Worm (Caenorhabditis elegans) whole organism, L3 larva: ENCODE measurements around the gene acr-24.

ENCODE experiments used
- R02D3.7 ChIP-seq: fragments of 150-350 bp; optimal IDR thresholded peaks from 2 replicates; lab custom pipeline; 2014; ENCODE audit warnings: missing biosample characterization, missing genetic modification characterization
- aly-2 ChIP-seq: fragments of 150-350 bp; optimal IDR thresholded peaks from 2 replicates; lab custom pipeline; 2014; ENCODE audit warnings: missing biosample characterization, missing genetic modification characterization
- ceh-16 ChIP-seq: sonication (generic microtip); optimal IDR thresholded peaks from 2 replicates; lab custom pipeline; 2017; ENCODE audit warnings: missing biosample characterization, missing genetic modification characterization
- ceh-28 ChIP-seq: fragments of 150-350 bp; optimal IDR thresholded peaks from 2 replicates; lab custom pipeline; 2014; ENCODE audit warnings: missing biosample characterization, missing genetic modification reagents, missing genetic modification characterization
- ceh-9 ChIP-seq: sonication (generic microtip); optimal IDR thresholded peaks from 2 replicates; lab custom pipeline; 2018; ENCODE audit warnings: missing biosample characterization, missing genetic modification characterization
- daf-12 ChIP-seq: fragments of 150-350 bp; optimal IDR thresholded peaks from 2 replicates; lab custom pipeline; 2014; ENCODE audit warnings: missing biosample characterization, missing genetic modification reagents, missing genetic modification characterization
- egl-5 ChIP-seq: fragments of 150-350 bp; optimal IDR thresholded peaks from 2 replicates; lab custom pipeline; 2017; ENCODE audit warnings: missing biosample characterization, missing genetic modification reagents, missing genetic modification characterization, inconsistent platforms
- elt-1 ChIP-seq: fragments of 150-350 bp; optimal IDR thresholded peaks from 2 replicates; lab custom pipeline; 2014; ENCODE audit warnings: missing biosample characterization, missing genetic modification characterization
- elt-2 ChIP-seq: sonication (generic microtip); optimal IDR thresholded peaks from 2 replicates; lab custom pipeline; 2016; ENCODE audit warnings: missing genetic modification reagents, mild to moderate bottlenecking, missing genetic modification characterization, missing compliant biosample characterization
- elt-3 ChIP-seq, 3 experiments: fragments of 150-350 bp in 1 of 3; sonication (generic microtip) in 2 of 3; optimal IDR thresholded peaks; 2 replicates in 2 of 3; 4 replicates in 1 of 3; lab custom pipeline; 2014 to 2017; ENCODE audit warnings: missing biosample characterization in 3 of 3, missing genetic modification characterization in 3 of 3
- fkh-10 ChIP-seq: sonication (generic microtip); optimal IDR thresholded peaks from 2 replicates; lab custom pipeline; 2017; ENCODE audit warnings: missing biosample characterization, missing genetic modification reagents, missing genetic modification characterization
- fkh-2 ChIP-seq: fragments of 150-350 bp; optimal IDR thresholded peaks from 2 replicates; lab custom pipeline; 2014; ENCODE audit warnings: missing biosample characterization, missing genetic modification reagents, missing genetic modification characterization
- hmg-11 ChIP-seq: sonication (generic microtip); optimal IDR thresholded peaks from 2 replicates; lab custom pipeline; 2016; ENCODE audit warnings: missing genetic modification characterization, missing compliant biosample characterization
- jun-1 ChIP-seq: fragments of 150-350 bp; optimal IDR thresholded peaks from 2 replicates; lab custom pipeline; 2014; ENCODE audit warnings: missing biosample characterization, missing genetic modification reagents, missing genetic modification characterization
- lin-15B ChIP-seq: fragments of 150-350 bp; optimal IDR thresholded peaks from 2 replicates; lab custom pipeline; 2014; ENCODE audit warnings: missing biosample characterization, missing genetic modification characterization
- lin-39 ChIP-seq: fragments of 150-350 bp; optimal IDR thresholded peaks from 2 replicates; lab custom pipeline; 2018; ENCODE audit warnings: missing biosample characterization, missing genetic modification reagents, missing genetic modification characterization
- lsy-12 ChIP-seq: sonication (generic microtip); optimal IDR thresholded peaks from 2 replicates; lab custom pipeline; 2016; ENCODE audit warnings: mild to moderate bottlenecking, missing genetic modification characterization, missing compliant biosample characterization
- mdl-1 ChIP-seq: fragments of 150-350 bp; optimal IDR thresholded peaks from 2 replicates; lab custom pipeline; 2014; ENCODE audit warnings: missing biosample characterization, missing genetic modification characterization
- nfya-1 ChIP-seq: sonication (generic microtip); optimal IDR thresholded peaks from 2 replicates; lab custom pipeline; 2017; ENCODE audit warnings: missing genetic modification characterization, mild to moderate bottlenecking, missing compliant biosample characterization, antibody characterized with exemption, moderate library complexity; ENCODE audit not compliant: insufficient read depth
- nhr-11 ChIP-seq: fragments of 150-350 bp; optimal IDR thresholded peaks from 2 replicates; lab custom pipeline; 2014; ENCODE audit warnings: missing biosample characterization, missing genetic modification characterization
- nhr-12 ChIP-seq: fragments of 150-350 bp; optimal IDR thresholded peaks from 2 replicates; lab custom pipeline; 2014; ENCODE audit warnings: missing biosample characterization, missing genetic modification characterization
- nhr-237 ChIP-seq: fragments of 150-350 bp; optimal IDR thresholded peaks from 2 replicates; lab custom pipeline; 2014; ENCODE audit warnings: missing biosample characterization, missing genetic modification characterization
- nhr-25 ChIP-seq: sonication (generic microtip); optimal IDR thresholded peaks from 2 replicates; lab custom pipeline; 2017; ENCODE audit warnings: missing biosample characterization, missing genetic modification characterization
- nhr-28 ChIP-seq: fragments of 150-350 bp; optimal IDR thresholded peaks from 2 replicates; lab custom pipeline; 2014; ENCODE audit warnings: missing biosample characterization, missing genetic modification characterization
- nhr-67 ChIP-seq: fragments of 150-350 bp; optimal IDR thresholded peaks from 2 replicates; lab custom pipeline; 2014; ENCODE audit warnings: missing biosample characterization, missing genetic modification characterization
- nhr-76 ChIP-seq: fragments of 150-350 bp; sonication (generic microtip); optimal IDR thresholded peaks from 5 replicates; lab custom pipeline; 2014; ENCODE audit warnings: missing biosample characterization, missing genetic modification characterization
- pqm-1 ChIP-seq: fragments of 150-350 bp; optimal IDR thresholded peaks from 2 replicates; lab custom pipeline; 2017; ENCODE audit warnings: missing biosample characterization, missing genetic modification characterization, inconsistent platforms
- sea-2 ChIP-seq: fragments of 150-350 bp; sonication (generic microtip); optimal IDR thresholded peaks from 4 replicates; lab custom pipeline; 2014; ENCODE audit warnings: missing biosample characterization, missing genetic modification reagents, missing genetic modification characterization
- skn-1 ChIP-seq: fragments of 150-350 bp; optimal IDR thresholded peaks from 2 replicates; lab custom pipeline; 2014; ENCODE audit warnings: missing biosample characterization, missing genetic modification characterization
- snpc-4 ChIP-seq: fragments of 150-350 bp; optimal IDR thresholded peaks from 2 replicates; lab custom pipeline; 2014; ENCODE audit warnings: missing biosample characterization, missing genetic modification characterization
- tbx-2 ChIP-seq: sonication (generic microtip); optimal IDR thresholded peaks from 2 replicates; lab custom pipeline; 2016; ENCODE audit warnings: mild to moderate bottlenecking, missing genetic modification characterization, missing compliant biosample characterization
- unc-39 ChIP-seq: sonication (generic microtip); optimal IDR thresholded peaks from 4 replicates; lab custom pipeline; 2017; ENCODE audit warnings: missing biosample characterization, missing genetic modification characterization
- unc-62 ChIP-seq: fragments of 150-350 bp; sonication (generic microtip); optimal IDR thresholded peaks from 4 replicates; lab custom pipeline; 2014; ENCODE audit warnings: missing biosample characterization, missing genetic modification reagents, missing genetic modification characterization
- ztf-4 ChIP-seq: fragments of 150-350 bp; optimal IDR thresholded peaks from 2 replicates; lab custom pipeline; 2014; ENCODE audit warnings: missing biosample characterization, missing genetic modification characterization

Gene acr-24

DNA sequence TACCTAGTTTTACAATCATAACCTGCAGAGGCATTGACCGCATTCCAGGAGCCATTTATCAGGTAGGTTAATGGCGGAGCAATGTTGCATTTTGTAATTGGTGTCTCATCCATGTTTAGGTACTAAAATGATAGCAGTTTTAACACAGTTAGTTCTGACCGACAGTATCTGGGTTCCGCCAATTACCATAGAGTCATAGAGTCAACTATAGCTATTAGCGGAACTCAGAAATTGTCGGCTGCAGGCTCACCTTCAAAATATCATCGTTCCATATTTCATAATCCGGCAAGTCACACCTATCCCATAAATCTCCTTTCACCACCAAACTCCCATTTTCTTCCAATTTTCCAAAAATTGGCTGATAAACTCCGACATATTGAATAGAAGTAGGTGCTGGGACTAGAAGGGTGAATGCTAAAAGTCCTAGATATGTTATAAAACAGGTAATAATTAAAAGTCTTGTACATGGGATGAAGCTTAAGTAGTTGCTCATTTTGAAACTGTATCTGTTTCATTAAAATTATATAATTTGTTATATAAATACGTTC is 42.2 kb downstream of the acr-24 start, which contains the start of gene Y73F8A.35:
TSS of gene Y73F8A.35 (minus strand) at position 498 of the 548 bp plus-strand sequence.
- TF ChIP-seq ceh-28 (tag; lab: Kevin White, UChicago) (no peak), ztf-4 (no peak), unc-39 (tag; lab: Kevin White, UChicago) (no peak), nhr-237 (no peak), nhr-76 (tag; lab: Kevin White, UChicago) (no peak), fkh-10 (GFP tag; lab: Kevin White, UChicago) (no peak), hmg-11 (tag; lab: Kevin White, UChicago) (no peak), skn-1 (no peak), lin-39 (no peak), snpc-4 (tag; lab: Kevin White, UChicago) (no peak), elt-3 (tag; optimal IDR thresholded peaks at IDR 0.05; lab: Kevin White, UChicago) (no peak), ceh-9 (tag; lab: Kevin White, UChicago) (no peak)

DNA sequence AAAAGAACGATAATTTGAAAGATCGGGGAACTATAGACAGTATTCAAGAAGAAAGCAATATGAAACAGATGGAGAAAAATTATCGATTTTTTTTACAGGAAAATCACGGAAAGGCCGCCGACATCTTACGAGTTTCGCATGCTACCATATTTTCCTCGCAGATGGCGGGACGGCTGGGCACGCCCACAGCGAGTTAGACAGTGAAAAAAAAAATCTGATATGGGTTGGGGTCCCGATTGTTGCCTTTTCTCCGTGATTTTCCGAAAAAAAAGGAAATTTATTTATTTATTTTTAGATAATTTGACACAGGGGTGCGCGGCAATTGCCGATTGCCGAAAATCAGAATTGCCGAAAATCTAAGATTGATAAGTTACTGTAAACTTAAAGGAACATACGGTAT is 57.4 kb downstream of the acr-24 start:
- TF ChIP-seq aly-2 (tag; lab: Kevin White, UChicago) (no peak), pqm-1 (no peak), elt-3 (tag; optimal IDR thresholded peaks at IDR 0.05; lab: Kevin White, UChicago) (no peak), ceh-28 (tag; lab: Kevin White, UChicago) (no peak), R02D3.7 (tag; lab: Kevin White, UChicago) (no peak), fkh-2 (tag; lab: Kevin White, UChicago) (no peak), unc-62 (GFP tag; lab: Kevin White, UChicago) (no peak), nhr-12 (tag; lab: Kevin White, UChicago) (no peak), jun-1 (tag; lab: Kevin White, UChicago) (no peak), elt-2 (tag; lab: Kevin White, UChicago) (no peak), lsy-12 (no peak), sea-2 (no peak), nhr-237 (no peak)

DNA sequence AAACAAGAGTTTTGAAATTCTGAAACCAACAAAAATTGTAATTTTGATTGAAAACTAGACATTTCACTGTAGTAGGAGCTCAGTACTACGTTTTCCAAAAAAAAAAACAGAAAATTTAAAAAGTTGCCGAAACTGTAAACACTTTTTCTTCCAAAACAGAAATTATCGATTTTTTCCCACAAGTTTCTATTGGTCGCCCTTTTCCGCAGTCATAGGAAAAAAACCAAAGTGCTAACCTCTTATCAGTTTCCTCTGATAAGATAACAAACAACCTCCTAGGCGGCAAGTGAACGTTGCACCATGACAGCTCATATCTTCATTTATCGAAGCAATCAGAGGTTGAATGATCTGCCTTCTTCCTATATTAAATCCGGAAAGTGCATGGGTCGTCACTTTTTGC is 61.7 kb downstream of the acr-24 start:
- TF ChIP-seq nhr-11 (tag; lab: Kevin White, UChicago) (no peak), daf-12 (tag; lab: Kevin White, UChicago) (no peak), nhr-67 (tag; lab: Kevin White, UChicago) (no peak), nhr-25 (no peak), lin-15B (no peak), elt-3 (tag; optimal IDR thresholded peaks at IDR 0.05; lab: Kevin White, UChicago) (no peak), ceh-28 (tag; lab: Kevin White, UChicago) (peak; percentile 59), aly-2 (tag; lab: Kevin White, UChicago) (no peak), pqm-1 (peak; percentile 26), jun-1 (tag; lab: Kevin White, UChicago) (no peak), R02D3.7 (tag; lab: Kevin White, UChicago) (no peak), nfya-1 (tag; lab: Kevin White, UChicago) (peak; percentile 71), nhr-76 (tag; lab: Kevin White, UChicago) (no peak), nhr-28 (no peak), elt-1 (tag; lab: Kevin White, UChicago) (no peak), sea-2 (no peak), mdl-1 (tag; lab: Kevin White, UChicago) (no peak), ceh-16 (no peak), ceh-9 (tag; lab: Kevin White, UChicago) (no peak), elt-2 (tag; lab: Kevin White, UChicago) (peak; percentile 83), lin-39 (no peak), egl-5 (tag; lab: Kevin White, UChicago) (no peak), tbx-2 (tag; lab: Kevin White, UChicago) (no peak)
